Fruit fly (Drosophila melanogaster): Measurements from ENCODE around the gene CG18581.

The CG18581 gene

DNA sequence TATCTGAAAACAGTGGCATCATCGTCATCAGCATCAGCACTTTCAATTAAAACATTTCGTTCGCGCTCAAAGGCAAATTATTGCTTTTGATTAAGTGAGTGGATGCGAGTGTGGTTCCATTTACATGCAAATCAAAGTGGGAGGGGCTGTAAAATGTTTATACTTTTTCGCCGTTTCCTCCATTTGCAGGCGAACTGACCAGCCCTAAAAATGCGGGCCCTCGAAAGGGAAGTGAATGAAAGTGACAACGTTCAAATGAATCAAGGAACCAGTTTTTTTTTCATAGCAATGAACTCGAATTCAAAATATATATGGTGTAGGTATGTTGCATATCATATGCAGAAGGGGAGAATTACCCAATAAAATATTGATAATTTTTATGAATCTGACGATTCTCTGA, 39.4 kb downstream of the CG18581 start:
- no peak for TF ChIP-seq CG32264 (GFP tag; optimal IDR thresholded peaks at IDR 0.05)
- no peak for TF ChIP-seq rgr (GFP tag; optimal IDR thresholded peaks at IDR 0.05)
- no peak for TF ChIP-seq sage (GFP tag; optimal IDR thresholded peaks at IDR 0.05)
- no peak for TF ChIP-seq Mio (GFP tag; optimal IDR thresholded peaks at IDR 0.05)
- no peak for TF ChIP-seq Myc (optimal IDR thresholded peaks at IDR 0.05)
- no peak for TF ChIP-seq fru (GFP tag; optimal IDR thresholded peaks at IDR 0.05)
- TF ChIP-seq CG9705 (GFP tag; optimal IDR thresholded peaks at IDR 0.05) = no peak
- no peak for TF ChIP-seq tai (GFP tag; optimal IDR thresholded peaks at IDR 0.05)
- no peak for TF ChIP-seq jim (GFP tag; optimal IDR thresholded peaks at IDR 0.05)
- no peak for TF ChIP-seq woc (GFP tag; optimal IDR thresholded peaks at IDR 0.05)
- no peak for TF ChIP-seq psq (GFP tag; optimal IDR thresholded peaks at IDR 0.05)

DNA sequence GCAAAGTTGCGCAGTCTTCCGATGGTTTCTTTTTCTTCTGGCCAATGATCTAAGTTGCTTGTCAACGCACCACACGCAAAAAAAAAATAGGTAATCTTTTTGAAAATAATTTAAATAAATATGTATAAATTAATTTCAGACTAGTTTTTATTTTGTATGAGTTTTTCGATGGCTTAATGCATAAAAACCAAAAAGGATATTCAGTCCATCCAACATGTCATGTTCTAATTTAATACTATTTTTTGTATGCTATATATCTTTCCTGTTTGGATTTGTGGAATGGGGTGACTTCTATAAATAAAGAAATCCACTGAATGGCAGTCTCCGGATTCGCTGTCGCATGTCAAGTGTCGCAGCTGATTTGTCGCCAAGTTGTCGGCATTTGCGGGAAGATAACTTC, 40.3 kb downstream of the CG18581 start:
- TF ChIP-seq CrebA (GFP tag; optimal IDR thresholded peaks at IDR 0.05; ENCODE audit: borderline replicate concordance) = no peak
- TF ChIP-seq Hnf4 (GFP tag; optimal IDR thresholded peaks at IDR 0.05) = no peak
- TF ChIP-seq Abd-B (GFP tag; optimal IDR thresholded peaks at IDR 0.05) = no peak
- no peak for TF ChIP-seq h (GFP tag; optimal IDR thresholded peaks at IDR 0.05)
- TF ChIP-seq CG32264 (GFP tag; optimal IDR thresholded peaks at IDR 0.05) = no peak
- no peak for TF ChIP-seq rgr (GFP tag; optimal IDR thresholded peaks at IDR 0.05)
- no peak for TF ChIP-seq lola (GFP tag; optimal IDR thresholded peaks at IDR 0.05)
- TF ChIP-seq dsf (GFP tag; optimal IDR thresholded peaks at IDR 0.05; ENCODE audit: borderline replicate concordance) = no peak
- TF ChIP-seq Dfd (GFP tag; optimal IDR thresholded peaks at IDR 0.05) = no peak

DNA sequence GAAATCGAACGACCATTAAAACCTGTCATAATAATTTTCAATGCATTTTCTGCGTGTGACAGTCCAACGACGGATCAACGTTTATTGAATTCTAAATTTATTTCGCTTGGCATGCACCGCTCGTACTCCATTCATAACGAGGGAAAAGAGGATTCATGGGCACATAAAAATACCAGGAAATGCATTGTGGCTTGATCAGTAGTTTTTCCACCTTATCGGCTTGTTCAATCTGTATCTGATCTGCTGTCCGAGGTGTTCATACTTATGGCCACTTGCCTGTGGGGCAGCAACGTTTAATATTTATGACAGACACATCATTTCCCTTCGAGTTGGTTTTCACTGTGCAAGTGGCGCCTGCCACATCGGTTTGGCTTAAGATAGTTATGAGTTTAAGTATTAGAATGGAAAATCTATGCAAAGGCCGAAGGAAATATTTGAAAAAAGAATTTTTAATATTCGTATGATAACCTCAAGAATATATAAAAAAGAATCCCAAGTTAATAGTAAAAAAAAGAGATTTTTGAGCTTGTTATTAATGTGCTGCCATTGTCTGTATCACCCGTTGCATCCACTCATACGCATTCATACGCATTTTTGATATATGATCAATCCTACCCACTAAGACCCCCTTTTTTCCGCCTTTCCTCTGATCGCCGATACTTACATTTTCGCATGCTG, 42.6 kb downstream of the CG18581 start:
- TF ChIP-seq OdsH (GFP tag; optimal IDR thresholded peaks at IDR 0.05) (no peak), brk (GFP tag; optimal IDR thresholded peaks at IDR 0.05) (no peak), psq (GFP tag; optimal IDR thresholded peaks at IDR 0.05) (peak; percentile 7), Vsx2 (GFP tag; optimal IDR thresholded peaks at IDR 0.05; ENCODE audit: partially characterized antibody) (no peak), foxo (GFP tag; optimal IDR thresholded peaks at IDR 0.05) (no peak), HLH106 (tag; optimal IDR thresholded peaks at IDR 0.05) (peak; percentile 24), pan (optimal IDR thresholded peaks at IDR 0.05) (no peak)

DNA sequence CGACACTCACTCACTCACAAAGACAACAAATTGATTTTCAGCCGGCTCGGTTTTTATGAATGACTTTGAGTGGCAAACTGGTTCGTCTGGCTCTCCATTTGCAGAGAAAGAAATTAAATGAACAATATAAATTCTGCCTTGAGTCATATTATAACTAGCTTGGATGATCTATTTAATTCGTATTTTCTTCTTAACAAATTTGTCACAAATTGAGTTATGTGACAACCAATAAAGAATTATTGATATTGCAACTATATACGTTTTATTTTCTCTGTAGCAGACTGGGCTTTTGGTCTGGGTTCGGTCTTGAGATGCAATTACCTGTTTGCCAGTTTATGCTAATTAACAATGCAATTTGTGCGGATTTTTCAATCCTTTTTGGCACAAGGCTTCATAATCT, 43.2 kb downstream of the CG18581 start:
- TF ChIP-seq Dfd (GFP tag; optimal IDR thresholded peaks at IDR 0.05) (no peak), CrebA (GFP tag; optimal IDR thresholded peaks at IDR 0.05; ENCODE audit: borderline replicate concordance) (no peak), dsf (GFP tag; optimal IDR thresholded peaks at IDR 0.05; ENCODE audit: borderline replicate concordance) (no peak), Hr83 (GFP tag; optimal IDR thresholded peaks at IDR 0.05; ENCODE audit: poor library complexity, severe bottlenecking) (no peak), CG9705 (GFP tag; optimal IDR thresholded peaks at IDR 0.05) (no peak), CG32264 (GFP tag; optimal IDR thresholded peaks at IDR 0.05) (no peak), Abd-B (GFP tag; optimal IDR thresholded peaks at IDR 0.05) (no peak), usp (GFP tag; optimal IDR thresholded peaks at IDR 0.05) (no peak), woc (GFP tag; optimal IDR thresholded peaks at IDR 0.05) (peak; percentile 4), rgr (GFP tag; optimal IDR thresholded peaks at IDR 0.05) (peak; percentile 44), Hnf4 (GFP tag; optimal IDR thresholded peaks at IDR 0.05) (peak; percentile 51), N (GFP tag; optimal IDR thresholded peaks at IDR 0.05) (no peak), ey (GFP tag; optimal IDR thresholded peaks at IDR 0.05) (peak; percentile 47), sage (GFP tag; optimal IDR thresholded peaks at IDR 0.05) (no peak), br (GFP tag; optimal IDR thresholded peaks at IDR 0.05) (peak; percentile 61), jim (GFP tag; optimal IDR thresholded peaks at IDR 0.05) (no peak), Vsx2 (GFP tag; optimal IDR thresholded peaks at IDR 0.05; ENCODE audit: partially characterized antibody) (no peak), GATAd (GFP tag; optimal IDR thresholded peaks at IDR 0.05) (no peak), lola (GFP tag; optimal IDR thresholded peaks at IDR 0.05) (no peak), Myc (optimal IDR thresholded peaks at IDR 0.05) (no peak), psq (GFP tag; optimal IDR thresholded peaks at IDR 0.05) (peak; percentile 11), sv (GFP tag; optimal IDR thresholded peaks at IDR 0.05) (no peak), dl (GFP tag; optimal IDR thresholded peaks at IDR 0.05; ENCODE audit: insufficient read depth in 1 of 2, partially characterized antibody in 2 of 2) (no peak), Sp1 (GFP tag; optimal IDR thresholded peaks at IDR 0.05) (peak; percentile 23), Dif (GFP tag; optimal IDR thresholded peaks at IDR 0.05; ENCODE audit: partially characterized antibody) (no peak), Mio (GFP tag; optimal IDR thresholded peaks at IDR 0.05) (no peak), Hr78 (GFP tag; optimal IDR thresholded peaks at IDR 0.05) (no peak), Jra (GFP tag; optimal IDR thresholded peaks at IDR 0.05) (peak; percentile 12), brk (GFP tag; optimal IDR thresholded peaks at IDR 0.05) (no peak), tai (GFP tag; optimal IDR thresholded peaks at IDR 0.05) (no peak), pan (optimal IDR thresholded peaks at IDR 0.05) (no peak), dmrt93B (GFP tag; optimal IDR thresholded peaks at IDR 0.05) (no peak), fru (GFP tag; optimal IDR thresholded peaks at IDR 0.05) (peak; percentile 70), h (GFP tag; optimal IDR thresholded peaks at IDR 0.05) (peak; percentile 58), OdsH (GFP tag; optimal IDR thresholded peaks at IDR 0.05) (peak; percentile 25), Rel (GFP tag; optimal IDR thresholded peaks at IDR 0.05) (no peak), Rel (tag; optimal IDR thresholded peaks at IDR 0.05) (no peak), HLH106 (tag; optimal IDR thresholded peaks at IDR 0.05) (peak; percentile 40), foxo (GFP tag; optimal IDR thresholded peaks at IDR 0.05) (peak in 1 of 2 experiments; percentile 75)

Measured in whole organism, wandering third instar larva.